Worm (Caenorhabditis elegans): ENCODE data around the gene cdh-1.

Gene cdh-1

ce11 chrIII:2972977-2973376, 62.3 kb downstream of the cdh-1 start:
- peak; percentile 20 for TF ChIP-seq tlp-1 (tag; optimal IDR thresholded peaks at IDR 0.05)
- TF ChIP-seq zag-1 (tag; optimal IDR thresholded peaks at IDR 0.05), result no peak
- TF ChIP-seq efl-1 (optimal IDR thresholded peaks at IDR 0.05), result no peak
- peak in 1 of 2 experiments; percentile 43 for TF ChIP-seq efl-1 (GFP tag; optimal IDR thresholded peaks at IDR 0.05 in 1 of 2)

ce11 chrIII:2975689-2976088, 65.0 kb downstream of the cdh-1 start, which contains the start of gene Y55D5A.3:
Gene Y55D5A.3 (minus strand): TSS chrIII:2975789.
- no peak for TF ChIP-seq pag-3 (tag; optimal IDR thresholded peaks at IDR 0.05; ENCODE audit: borderline replicate concordance, insufficient read depth)
- no peak for TF ChIP-seq lin-39 (tag; optimal IDR thresholded peaks at IDR 0.05)
- no peak for TF ChIP-seq nhr-90 (tag; optimal IDR thresholded peaks at IDR 0.05; ENCODE audit: poor library complexity)
- TF ChIP-seq ceh-90 (tag; optimal IDR thresholded peaks at IDR 0.05), result no peak
- no peak for TF ChIP-seq ama-1 (optimal IDR thresholded peaks at IDR 0.05)

- no peak for TF ChIP-seq zip-4 (GFP tag; optimal IDR thresholded peaks at IDR 0.05)
- no peak for TF ChIP-seq nhr-19 (GFP tag; conservative IDR thresholded peaks at IDR 0.05)
- no peak for TF ChIP-seq lin-15B (tag; optimal IDR thresholded peaks at IDR 0.05)
- no peak for TF ChIP-seq unc-98 (GFP tag; IDR thresholded peaks at IDR 0.05)
- no peak for TF ChIP-seq fkh-4 (tag; optimal IDR thresholded peaks at IDR 0.05; ENCODE audit: borderline replicate concordance)
- no peak for TF ChIP-seq pax-3 (tag; optimal IDR thresholded peaks at IDR 0.05)
- no peak for TF ChIP-seq pag-3 (tag; optimal IDR thresholded peaks at IDR 0.05; ENCODE audit: borderline replicate concordance, insufficient read depth)
- no peak for TF ChIP-seq lin-14 (GFP tag; optimal IDR thresholded peaks at IDR 0.05)
- no peak for TF ChIP-seq lin-35 (GFP tag; optimal IDR thresholded peaks at IDR 0.05)
- no peak for TF ChIP-seq xbp-1 (tag; optimal IDR thresholded peaks at IDR 0.05)
- TF ChIP-seq unc-62 (GFP tag; optimal IDR thresholded peaks at IDR 0.05), result no peak
- TF ChIP-seq skn-1 (tag; optimal IDR thresholded peaks at IDR 0.05), result no peak
- TF ChIP-seq lir-3 (tag; optimal IDR thresholded peaks at IDR 0.05; ENCODE audit: poor library complexity), result no peak
- no peak for TF ChIP-seq hlh-4 (tag; optimal IDR thresholded peaks at IDR 0.05)
- TF ChIP-seq ceh-8 (GFP tag; optimal IDR thresholded peaks at IDR 0.05), result no peak
- TF ChIP-seq sox-4 (tag; optimal IDR thresholded peaks at IDR 0.05), result no peak
- TF ChIP-seq alr-1 (tag; optimal IDR thresholded peaks at IDR 0.05; ENCODE audit: borderline replicate concordance), result no peak
Observed at ce11 chrIII:2976176-2976575, 65.5 kb downstream of the cdh-1 start.

ce11 chrIII:2980927-2981326, 70.2 kb downstream of the cdh-1 start:
- no peak for TF ChIP-seq egl-27 (tag; optimal IDR thresholded peaks at IDR 0.05)
- TF ChIP-seq nhr-11 (tag; optimal IDR thresholded peaks at IDR 0.05), result no peak
- no peak for TF ChIP-seq unc-62 (GFP tag; optimal IDR thresholded peaks at IDR 0.05)
- TF ChIP-seq blmp-1 (tag; optimal IDR thresholded peaks at IDR 0.05), result peak; percentile 7
- no peak for TF ChIP-seq lin-39 (tag; optimal IDR thresholded peaks at IDR 0.05)
- TF ChIP-seq elt-3 (tag; optimal IDR thresholded peaks at IDR 0.05), result peak in 1 of 6 experiments; percentile 71
- no peak for TF ChIP-seq mab-9 (GFP tag; IDR thresholded peaks at IDR 0.05)
- no peak for TF ChIP-seq nhr-19 (GFP tag; conservative IDR thresholded peaks at IDR 0.05)
- TF ChIP-seq nhr-90 (tag; optimal IDR thresholded peaks at IDR 0.05; ENCODE audit: poor library complexity), result peak; percentile 10
- no peak for TF ChIP-seq sox-4 (tag; optimal IDR thresholded peaks at IDR 0.05)
- no peak for TF ChIP-seq efl-1 (optimal IDR thresholded peaks at IDR 0.05)
- TF ChIP-seq efl-1 (GFP tag; optimal IDR thresholded peaks at IDR 0.05 in 1 of 2), result peak in 1 of 2 experiments; percentile 38
- no peak for TF ChIP-seq fkh-8 (tag; optimal IDR thresholded peaks at IDR 0.05)

- TF ChIP-seq mef-2 (tag; optimal IDR thresholded peaks at IDR 0.05), result no peak
- TF ChIP-seq elt-2 (tag; optimal IDR thresholded peaks at IDR 0.05), result no peak
- TF ChIP-seq hlh-17 (GFP tag; optimal IDR thresholded peaks at IDR 0.05; ENCODE audit: borderline replicate concordance), result no peak
- no peak for TF ChIP-seq mdl-1 (tag; optimal IDR thresholded peaks at IDR 0.05)
- TF ChIP-seq F16B12.6 (tag; optimal IDR thresholded peaks at IDR 0.05), result no peak
- TF ChIP-seq alr-1 (tag; optimal IDR thresholded peaks at IDR 0.05; ENCODE audit: borderline replicate concordance), result no peak
- no peak for TF ChIP-seq snpc-4 (tag; optimal IDR thresholded peaks at IDR 0.05)
- no peak for TF ChIP-seq lir-3 (tag; optimal IDR thresholded peaks at IDR 0.05; ENCODE audit: poor library complexity)
- TF ChIP-seq lin-13 (GFP tag; optimal IDR thresholded peaks at IDR 0.05), result no peak
- TF ChIP-seq fos-1 (tag; optimal IDR thresholded peaks at IDR 0.05), result no peak
- no peak for TF ChIP-seq lin-15B (tag; optimal IDR thresholded peaks at IDR 0.05)
- TF ChIP-seq nhr-20 (tag; optimal IDR thresholded peaks at IDR 0.05), result no peak
- no peak for TF ChIP-seq nhr-76 (tag; optimal IDR thresholded peaks at IDR 0.05)
- no peak for TF ChIP-seq elt-3 (tag; optimal IDR thresholded peaks at IDR 0.05)
Observed at ce11 chrIII:2982109-2982508, 71.4 kb downstream of the cdh-1 start, which contains the start of gene Y55D5A.1. Gene Y55D5A.1 (plus strand): TSS chrIII:2982409.
